Fruit fly (Drosophila melanogaster) whole organism, prepupa: Measurements from ENCODE around the gene Cdk8.

ENCODE experiments used
- Blimp-1 ChIP-seq: fragments of 200-800 bp; sonication (Bioruptor generic); optimal IDR thresholded peaks from 3 replicates; lab custom pipeline; 2017; ENCODE audit warnings: missing biosample characterization, missing genetic modification characterization, mild to moderate bottlenecking, moderate library complexity, missing genetic modification reagents
- CG10631 ChIP-seq: fragments of 200-800 bp; sonication (Bioruptor generic); optimal IDR thresholded peaks from 2 replicates; lab custom pipeline; 2016; ENCODE audit warnings: missing biosample characterization, missing genetic modification characterization
- CG11294 ChIP-seq: fragments of 200-800 bp; sonication (Bioruptor generic); IDR thresholded peaks from 2 replicates; pipeline ENCODE4 v1.3.6; 2022; ENCODE audit warnings: missing biosample characterization, missing genetic modification characterization
- CG11762 ChIP-seq: fragments of 200-800 bp; sonication (Bioruptor generic); optimal IDR thresholded peaks from 3 replicates; lab custom pipeline; 2016; ENCODE audit warnings: missing biosample characterization, missing genetic modification characterization; ENCODE audit not compliant: insufficient read depth
- CG11902 ChIP-seq: fragments of 200-800 bp; sonication (Bioruptor generic); optimal IDR thresholded peaks from 3 replicates; lab custom pipeline; 2016; ENCODE audit warnings: missing biosample characterization, missing genetic modification characterization
- CG1621 ChIP-seq: fragments of 200-800 bp; sonication (Bioruptor generic); optimal IDR thresholded peaks from 3 replicates; lab custom pipeline; 2018; ENCODE audit warnings: missing biosample characterization, mild to moderate bottlenecking, missing genetic modification characterization
- CG3032 ChIP-seq: fragments of 200-800 bp; optimal IDR thresholded peaks from 2 replicates; lab custom pipeline; 2019; ENCODE audit warnings: missing biosample characterization, mild to moderate bottlenecking, missing genetic modification characterization, moderate library complexity
- CG31627 ChIP-seq: fragments of 200-800 bp; sonication (Bioruptor generic); optimal IDR thresholded peaks from 3 replicates; lab custom pipeline; 2016; ENCODE audit warnings: missing biosample characterization, missing genetic modification characterization
- CG34406 ChIP-seq: fragments of 200-800 bp; sonication (Bioruptor generic); optimal IDR thresholded peaks from 3 replicates; lab custom pipeline; 2016; ENCODE audit warnings: missing biosample characterization, missing genetic modification characterization
- CG3919 ChIP-seq: fragments of 200-800 bp; sonication (Bioruptor generic); optimal IDR thresholded peaks from 3 replicates; lab custom pipeline; 2016; ENCODE audit warnings: missing biosample characterization, missing genetic modification characterization
- CG6163 ChIP-seq: fragments of 200-800 bp; sonication (Bioruptor generic); IDR thresholded peaks from 3 replicates; pipeline ENCODE4 v1.3.6; 2022; ENCODE audit warnings: missing biosample characterization, missing genetic modification characterization
- CG6276 ChIP-seq: fragments of 200-800 bp; sonication (Bioruptor generic); optimal IDR thresholded peaks from 2 replicates; lab custom pipeline; 2017; ENCODE audit warnings: missing biosample characterization, mild to moderate bottlenecking, missing genetic modification characterization
- CG6792 ChIP-seq: fragments of 200-800 bp; sonication (Bioruptor generic); optimal IDR thresholded peaks from 3 replicates; lab custom pipeline; 2016; ENCODE audit warnings: missing biosample characterization, missing genetic modification characterization
- CG6808 ChIP-seq: fragments of 200-800 bp; sonication (Bioruptor generic); optimal IDR thresholded peaks from 3 replicates; lab custom pipeline; 2017; ENCODE audit warnings: missing biosample characterization, missing genetic modification characterization, mild to moderate bottlenecking, moderate library complexity, missing genetic modification reagents
- CG6854 ChIP-seq: fragments of 200-800 bp; sonication (Bioruptor generic); optimal IDR thresholded peaks from 2 replicates; lab custom pipeline; 2017; ENCODE audit warnings: missing biosample characterization, mild to moderate bottlenecking, missing genetic modification characterization
- CG8119 ChIP-seq: fragments of 200-800 bp; sonication (Bioruptor generic); IDR thresholded peaks from 3 replicates; pipeline ENCODE4 v1.3.6; 2022; ENCODE audit warnings: missing biosample characterization, missing genetic modification characterization
- CG8319 ChIP-seq: fragments of 200-800 bp; sonication (Bioruptor generic); optimal IDR thresholded peaks from 3 replicates; lab custom pipeline; 2016; ENCODE audit warnings: missing biosample characterization, missing genetic modification characterization
- CG8632 ChIP-seq: fragments of 200-800 bp; sonication (Bioruptor generic); optimal IDR thresholded peaks from 3 replicates; lab custom pipeline; 2016; ENCODE audit warnings: missing biosample characterization, missing genetic modification characterization
- Eip78C ChIP-seq: fragments of 200-800 bp; sonication (Bioruptor generic); peaks from one replicate; lab custom pipeline; 2016; ENCODE audit warnings: missing biosample characterization, missing genetic modification characterization
- Eip93F ChIP-seq: fragments of 200-800 bp; sonication (Bioruptor generic); optimal IDR thresholded peaks from 2 replicates; lab custom pipeline; 2016; ENCODE audit warnings: missing biosample characterization, mild to moderate bottlenecking, missing genetic modification characterization
- Ets21C ChIP-seq: fragments of 200-800 bp; sonication (Bioruptor generic); optimal IDR thresholded peaks from 3 replicates; lab custom pipeline; 2016; ENCODE audit warnings: missing biosample characterization, missing genetic modification characterization
- Ets96B ChIP-seq: fragments of 200-800 bp; optimal IDR thresholded peaks from 2 replicates; lab custom pipeline; 2019; ENCODE audit warnings: missing biosample characterization, mild to moderate bottlenecking, missing genetic modification characterization, moderate library complexity
- Gug ChIP-seq: fragments of 200-800 bp; sonication (Bioruptor generic); IDR thresholded peaks from 2 replicates; pipeline ENCODE4 v1.3.6; 2022; ENCODE audit warnings: missing biosample characterization, missing genetic modification characterization
- Hr38 ChIP-seq: sonication (Bioruptor generic); optimal IDR thresholded peaks from 2 replicates; lab custom pipeline; 2016; ENCODE audit warnings: missing biosample characterization, missing genetic modification characterization
- Hr39 ChIP-seq: fragments of 200-800 bp; sonication (Bioruptor generic); optimal IDR thresholded peaks from 2 replicates; lab custom pipeline; 2016; ENCODE audit warnings: missing biosample characterization, missing genetic modification characterization
- Lpt ChIP-seq: fragments of 200-800 bp; sonication (Bioruptor generic); optimal IDR thresholded peaks from 3 replicates; lab custom pipeline; 2016; ENCODE audit warnings: missing biosample characterization, missing genetic modification characterization
- Met ChIP-seq: fragments of 200-800 bp; sonication (Bioruptor generic); optimal IDR thresholded peaks from 3 replicates; lab custom pipeline; 2016; ENCODE audit warnings: missing biosample characterization, missing genetic modification characterization
- OdsH ChIP-seq: fragments of 200-800 bp; sonication (Bioruptor generic); optimal IDR thresholded peaks from 3 replicates; lab custom pipeline; 2016; ENCODE audit warnings: missing biosample characterization, missing genetic modification characterization
- Smox ChIP-seq: fragments of 200-800 bp; sonication (Bioruptor generic); optimal IDR thresholded peaks from 3 replicates; lab custom pipeline; 2016; ENCODE audit warnings: missing biosample characterization, missing genetic modification characterization
- Sox102F ChIP-seq: fragments of 200-800 bp; sonication (Bioruptor generic); optimal IDR thresholded peaks from 2 replicates; lab custom pipeline; 2016; ENCODE audit warnings: missing biosample characterization, mild to moderate bottlenecking, missing genetic modification characterization
- Sox14 ChIP-seq: fragments of 200-800 bp; sonication (Bioruptor generic); optimal IDR thresholded peaks from 3 replicates; lab custom pipeline; 2016; ENCODE audit warnings: missing biosample characterization, missing genetic modification characterization
- Sox15 ChIP-seq: fragments of 200-800 bp; sonication (Bioruptor generic); optimal IDR thresholded peaks from 3 replicates; lab custom pipeline; 2016; ENCODE audit warnings: missing biosample characterization, missing genetic modification characterization
- achi ChIP-seq: fragments of 200-800 bp; sonication (Bioruptor generic); optimal IDR thresholded peaks from 3 replicates; lab custom pipeline; 2016; ENCODE audit warnings: missing biosample characterization, missing genetic modification characterization
- acj6 ChIP-seq: fragments of 200-800 bp; sonication (Bioruptor generic); optimal IDR thresholded peaks from 3 replicates; lab custom pipeline; 2016; ENCODE audit warnings: missing biosample characterization, missing genetic modification characterization
- cyc ChIP-seq: fragments of 200-800 bp; sonication (Bioruptor generic); optimal IDR thresholded peaks from 3 replicates; lab custom pipeline; 2016; ENCODE audit warnings: missing biosample characterization, missing genetic modification characterization
- dac ChIP-seq: fragments of 200-800 bp; sonication (Bioruptor generic); optimal IDR thresholded peaks from 2 replicates; lab custom pipeline; 2017; ENCODE audit warnings: missing biosample characterization, mild to moderate bottlenecking, missing genetic modification characterization
- dsx ChIP-seq: fragments of 200-800 bp; optimal IDR thresholded peaks from 3 replicates; lab custom pipeline; 2019; ENCODE audit warnings: missing biosample characterization, mild to moderate bottlenecking, missing genetic modification characterization, moderate library complexity; ENCODE audit not compliant: poor library complexity, severe bottlenecking
- eg ChIP-seq: fragments of 200-800 bp; sonication (Bioruptor generic); IDR thresholded peaks from 3 replicates; pipeline ENCODE4 v1.3.6; 2022; ENCODE audit warnings: missing biosample characterization, missing genetic modification characterization
- esn ChIP-seq: fragments of 200-800 bp; sonication (Bioruptor generic); optimal IDR thresholded peaks from 2 replicates; lab custom pipeline; 2016; ENCODE audit warnings: missing biosample characterization, mild to moderate bottlenecking, missing genetic modification characterization, moderate library complexity
- fd59A ChIP-seq: fragments of 200-800 bp; sonication (Bioruptor generic); optimal IDR thresholded peaks from 2 replicates; lab custom pipeline; 2017; ENCODE audit warnings: missing biosample characterization, mild to moderate bottlenecking, missing genetic modification characterization, missing genetic modification reagents
- fkh ChIP-seq: fragments of 200-800 bp; sonication (Bioruptor generic); optimal IDR thresholded peaks from 3 replicates; lab custom pipeline; 2017; ENCODE audit warnings: missing biosample characterization, mild to moderate bottlenecking, missing genetic modification characterization, moderate library complexity
- lz ChIP-seq: fragments of 200-800 bp; sonication (Bioruptor generic); optimal IDR thresholded peaks from 3 replicates; lab custom pipeline; 2016; ENCODE audit warnings: missing biosample characterization, missing genetic modification characterization
- net ChIP-seq: fragments of 200-800 bp; sonication (Bioruptor generic); optimal IDR thresholded peaks from 3 replicates; lab custom pipeline; 2016; ENCODE audit warnings: missing biosample characterization, missing genetic modification characterization
- svp ChIP-seq: fragments of 200-800 bp; sonication (Bioruptor generic); peaks from one replicate; lab custom pipeline; 2016; ENCODE audit warnings: missing biosample characterization, missing genetic modification characterization
- topi ChIP-seq: fragments of 200-800 bp; sonication (Bioruptor generic); optimal IDR thresholded peaks from 3 replicates; lab custom pipeline; 2016; ENCODE audit warnings: missing biosample characterization, missing genetic modification characterization
- vri ChIP-seq: fragments of 200-800 bp; sonication (Bioruptor generic); optimal IDR thresholded peaks from 3 replicates; lab custom pipeline; 2016; ENCODE audit warnings: missing biosample characterization, mild to moderate bottlenecking, missing genetic modification characterization

Cdk8 gene

DNA sequence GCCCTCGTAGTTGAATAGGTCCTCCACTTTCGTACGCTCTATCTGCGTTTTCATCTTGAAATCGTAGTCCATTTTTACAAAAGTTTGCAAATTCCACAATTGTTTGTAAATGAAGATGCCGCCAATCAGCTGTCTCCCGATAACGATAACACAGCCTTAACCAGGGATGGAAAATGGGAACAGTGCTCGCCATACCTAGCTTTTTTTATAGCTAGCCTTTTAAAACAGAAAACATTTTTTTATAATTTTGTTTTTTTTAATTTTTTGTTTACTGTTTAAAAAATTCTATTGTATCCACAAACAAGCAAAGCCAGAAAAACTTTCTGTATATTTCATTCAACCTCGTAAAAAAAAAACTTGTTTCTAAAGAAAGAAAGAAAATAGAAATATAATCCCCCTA, at the start of gene Cdk8:
TSS of gene Cdk8 (minus strand) at position 137 of the 400 bp plus-strand sequence.
- TF ChIP-seq CG1621 (tag; lab: Kevin White, UChicago) (no peak), CG11294 (GFP tag; lab: Robert Waterston, UW) (no peak), svp (GFP tag; lab: Kevin White, UChicago) (peak; percentile 43), Eip93F (no peak), esn (peak; percentile 50), Ets96B (no peak), net (GFP tag; lab: Kevin White, UChicago) (no peak), vri (GFP tag; lab: Kevin White, UChicago) (no peak), Eip78C (GFP tag; lab: Kevin White, UChicago) (peak; percentile 67), CG6163 (GFP tag; lab: Robert Waterston, UW) (peak; percentile 21; the same call in 1 of the 3 replicates), CG10631 (no peak), lz (GFP tag; lab: Kevin White, UChicago) (peak; percentile 15), eg (GFP tag; lab: Robert Waterston, UW) (no peak), CG6276 (GFP tag; lab: Kevin White, UChicago) (no peak), CG3032 (peak; percentile 33), Blimp-1 (GFP tag; lab: Kevin White, UChicago) (no peak), fkh (GFP tag; lab: Kevin White, UChicago) (no peak), Sox102F (no peak), CG31627 (GFP tag; lab: Kevin White, UChicago) (peak; percentile 23), CG11902 (no peak), CG3919 (GFP tag; lab: Kevin White, UChicago) (no peak), Sox15 (GFP tag; lab: Kevin White, UChicago) (no peak), CG34406 (GFP tag; lab: Kevin White, UChicago) (no peak), CG8319 (GFP tag; lab: Kevin White, UChicago) (no peak), Sox14 (GFP tag; lab: Kevin White, UChicago) (peak; percentile 14), CG8632 (GFP tag; lab: Kevin White, UChicago) (no peak), cyc (GFP tag; lab: Kevin White, UChicago) (peak; percentile 11), achi (GFP tag; lab: Kevin White, UChicago) (no peak), Hr38 (GFP tag; lab: Kevin White, UChicago) (no peak), dac (GFP tag; lab: Kevin White, UChicago) (no peak), Met (no peak)

DNA sequence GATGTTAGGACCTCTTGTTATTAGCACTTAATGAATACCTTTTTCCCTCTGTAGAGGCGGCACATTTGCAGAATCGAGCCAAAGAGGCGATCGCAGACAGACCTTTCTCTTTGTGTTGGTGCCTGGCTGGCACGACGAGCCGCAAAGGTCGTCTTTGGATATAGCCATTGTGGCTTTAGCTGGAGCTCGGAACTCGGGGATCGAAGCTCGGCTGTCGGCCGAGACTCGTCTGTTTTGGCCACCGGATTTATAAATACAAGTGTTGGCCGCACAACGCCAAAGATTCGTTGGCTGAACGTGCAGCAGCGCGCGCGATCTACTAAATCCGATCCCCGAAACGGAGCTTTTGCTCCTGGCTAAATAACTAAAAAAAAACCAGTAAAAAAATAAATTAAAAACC, 40.2 kb upstream of the Cdk8 start, which contains the start of gene CG34382:
TSS of gene CG34382 (plus strand) at position 301 of the 400 bp plus-strand sequence.
- TF ChIP-seq Eip93F: no peak

- peak; percentile 44; the same call in 1 of the 3 replicates for TF ChIP-seq eg (GFP tag; lab: Robert Waterston, UW)
- TF ChIP-seq CG8319 (GFP tag; lab: Kevin White, UChicago): no peak
- TF ChIP-seq CG8632 (GFP tag; lab: Kevin White, UChicago): peak; percentile 27
- TF ChIP-seq Ets21C (GFP tag; lab: Kevin White, UChicago): no peak
- peak; percentile 51 for TF ChIP-seq net (GFP tag; lab: Kevin White, UChicago)
- no peak for TF ChIP-seq Smox
- TF ChIP-seq Ets96B: peak; percentile 25
- peak; percentile 60 for TF ChIP-seq acj6 (GFP tag; lab: Kevin White, UChicago)
- no peak for TF ChIP-seq dac (GFP tag; lab: Kevin White, UChicago)
- no peak for TF ChIP-seq CG10631
- TF ChIP-seq CG6792: no peak
- peak; percentile 46; the same call in 1 of the 3 replicates for TF ChIP-seq CG8119
- peak; percentile 39 for TF ChIP-seq CG34406 (GFP tag; lab: Kevin White, UChicago)
- peak; percentile 44 for TF ChIP-seq achi (GFP tag; lab: Kevin White, UChicago)
- TF ChIP-seq Hr39: no peak
- TF ChIP-seq Eip78C (GFP tag; lab: Kevin White, UChicago): peak; percentile 82
- TF ChIP-seq Lpt (GFP tag; lab: Kevin White, UChicago): peak; percentile 26
- no peak for TF ChIP-seq lz (GFP tag; lab: Kevin White, UChicago)
- peak; percentile 18 for TF ChIP-seq CG3032
- no peak for TF ChIP-seq topi (GFP tag; lab: Kevin White, UChicago)
- TF ChIP-seq Sox15 (GFP tag; lab: Kevin White, UChicago): no peak
- no peak for TF ChIP-seq dsx (GFP tag; lab: Kevin White, UChicago)
- no peak for TF ChIP-seq CG1621 (tag; lab: Kevin White, UChicago)
- TF ChIP-seq CG11294 (GFP tag; lab: Robert Waterston, UW): peak; percentile 36; the same call in 1 of the 2 replicates
- TF ChIP-seq CG6808 (GFP tag; lab: Kevin White, UChicago): no peak
- no peak for TF ChIP-seq Gug (GFP tag; lab: Robert Waterston, UW)
- no peak for TF ChIP-seq fkh (GFP tag; lab: Kevin White, UChicago)
- TF ChIP-seq CG3919 (GFP tag; lab: Kevin White, UChicago): peak; percentile 60
- no peak for TF ChIP-seq fd59A (GFP tag; lab: Kevin White, UChicago)
- no peak for TF ChIP-seq OdsH (GFP tag; lab: Kevin White, UChicago)
- peak; percentile 22 for TF ChIP-seq CG11762
- no peak for TF ChIP-seq CG6854 (GFP tag; lab: Kevin White, UChicago)
Measured at dm6 chr3L:9872035-9872434, 33.6 kb upstream of the Cdk8 start.
